Worm (Caenorhabditis elegans) whole organism, L2 larva: ENCODE measurements around the gene sri-1.

Source experiments
- C34F6.9 ChIP-seq: fragments of 150-350 bp; optimal IDR thresholded peaks from 2 replicates; lab custom pipeline; 2014; ENCODE audit warnings: missing biosample characterization, missing genetic modification characterization
- ZK546.5 ChIP-seq: sonication (generic microtip); optimal IDR thresholded peaks from 2 replicates; lab custom pipeline; 2017; ENCODE audit warnings: missing biosample characterization, missing genetic modification characterization
- alr-1 ChIP-seq: fragments of 150-350 bp; optimal IDR thresholded peaks from 2 replicates; lab custom pipeline; 2014; ENCODE audit warnings: missing biosample characterization, missing genetic modification characterization
- aly-2 ChIP-seq: fragments of 150-350 bp; optimal IDR thresholded peaks from 2 replicates; lab custom pipeline; 2014; ENCODE audit warnings: missing biosample characterization, missing genetic modification characterization
- ama-1 ChIP-seq: fragments of 150-350 bp; optimal IDR thresholded peaks from 2 replicates; lab custom pipeline; 2018; ENCODE audit warnings: inconsistent platforms
- ceh-82 ChIP-seq: fragments of 150-350 bp; optimal IDR thresholded peaks from 2 replicates; lab custom pipeline; 2014; ENCODE audit warnings: missing biosample characterization, missing genetic modification characterization
- crh-2 ChIP-seq: sonication (generic microtip); optimal IDR thresholded peaks from 2 replicates; lab custom pipeline; 2017; ENCODE audit warnings: missing biosample characterization, missing genetic modification characterization
- dmd-4 ChIP-seq: sonication (generic microtip); optimal IDR thresholded peaks from 2 replicates; lab custom pipeline; 2017; ENCODE audit warnings: missing biosample characterization, missing genetic modification characterization
- egl-27 ChIP-seq: sonication (generic microtip); optimal IDR thresholded peaks from 3 replicates; lab custom pipeline; 2017; ENCODE audit warnings: missing biosample characterization, missing genetic modification reagents, missing genetic modification characterization
- elt-3 ChIP-seq: sonication (generic microtip); optimal IDR thresholded peaks from 2 replicates; lab custom pipeline; 2017; ENCODE audit warnings: missing biosample characterization, missing genetic modification characterization
- fos-1 ChIP-seq: fragments of 150-350 bp; optimal IDR thresholded peaks from 2 replicates; lab custom pipeline; 2014; ENCODE audit warnings: missing biosample characterization, missing genetic modification characterization
- lin-11 ChIP-seq: fragments of 150-350 bp; sonication (generic microtip); optimal IDR thresholded peaks from 2 replicates; lab custom pipeline; 2014; ENCODE audit warnings: missing biosample characterization, missing genetic modification characterization, inconsistent platforms, mixed read lengths
- lin-13 ChIP-seq: fragments of 150-350 bp; optimal IDR thresholded peaks from 2 replicates; lab custom pipeline; 2014; ENCODE audit warnings: missing biosample characterization, missing genetic modification reagents, missing genetic modification characterization
- lsy-2 ChIP-seq, 2 experiments: fragments of 150-350 bp in 1 of 2; sonication (generic microtip) in 1 of 2; optimal IDR thresholded peaks; 2 replicates each; lab custom pipeline; 2014 to 2017; ENCODE audit warnings: missing biosample characterization in 2 of 2, missing genetic modification characterization in 2 of 2
- mab-5 ChIP-seq: fragments of 150-350 bp; optimal IDR thresholded peaks from 2 replicates; lab custom pipeline; 2014; ENCODE audit warnings: missing biosample characterization, missing genetic modification characterization
- mbf-1 ChIP-seq: sonication (generic microtip); optimal IDR thresholded peaks from 2 replicates; lab custom pipeline; 2017; ENCODE audit warnings: missing biosample characterization, missing genetic modification characterization
- mdl-1 ChIP-seq, 2 experiments: fragments of 150-350 bp in 1 of 2; sonication (generic microtip) in 1 of 2; optimal IDR thresholded peaks; 2 replicates each; lab custom pipeline; 2017; ENCODE audit warnings: missing biosample characterization in 2 of 2, missing genetic modification characterization in 2 of 2
- nhr-10 ChIP-seq: sonication (generic microtip); optimal IDR thresholded peaks from 2 replicates; lab custom pipeline; 2017; ENCODE audit warnings: missing biosample characterization, missing genetic modification characterization
- nhr-21 ChIP-seq: fragments of 150-350 bp; optimal IDR thresholded peaks from 2 replicates; lab custom pipeline; 2014; ENCODE audit warnings: missing biosample characterization, missing genetic modification characterization
- nhr-23 ChIP-seq: fragments of 150-350 bp; optimal IDR thresholded peaks from 2 replicates; lab custom pipeline; 2014; ENCODE audit warnings: missing biosample characterization, missing genetic modification reagents, missing genetic modification characterization
- nhr-237 ChIP-seq: fragments of 150-350 bp; optimal IDR thresholded peaks from 2 replicates; lab custom pipeline; 2014; ENCODE audit warnings: missing biosample characterization, missing genetic modification characterization
- nhr-77 ChIP-seq: fragments of 150-350 bp; optimal IDR thresholded peaks from 2 replicates; lab custom pipeline; 2014; ENCODE audit warnings: missing biosample characterization, missing genetic modification characterization
- skn-1 ChIP-seq: sonication (generic microtip); optimal IDR thresholded peaks from 2 replicates; lab custom pipeline; 2017; ENCODE audit warnings: missing biosample characterization, missing genetic modification characterization
- sma-3 ChIP-seq: sonication (generic microtip); optimal IDR thresholded peaks from 2 replicates; lab custom pipeline; 2016; ENCODE audit warnings: missing genetic modification reagents, missing genetic modification characterization, missing compliant biosample characterization
- snpc-4 ChIP-seq: fragments of 150-350 bp; optimal IDR thresholded peaks from 2 replicates; lab custom pipeline; 2014; ENCODE audit warnings: missing biosample characterization, missing genetic modification characterization
- unc-39 ChIP-seq: fragments of 150-350 bp; optimal IDR thresholded peaks from 2 replicates; lab custom pipeline; 2014; ENCODE audit warnings: missing biosample characterization, missing genetic modification characterization
- unc-55 ChIP-seq: fragments of 150-350 bp; sonication (generic microtip); optimal IDR thresholded peaks from 3 replicates; lab custom pipeline; 2014; ENCODE audit warnings: missing biosample characterization, missing genetic modification reagents, missing genetic modification characterization
- zag-1 ChIP-seq: fragments of 150-350 bp; optimal IDR thresholded peaks from 2 replicates; lab custom pipeline; 2014; ENCODE audit warnings: missing biosample characterization, missing genetic modification characterization
- ztf-1 ChIP-seq: fragments of 200-800 bp; sonication (Bioruptor generic); conservative IDR thresholded peaks from 2 replicates; pipeline ENCODE4 v1.3.6; 2022; ENCODE audit warnings: missing genetic modification characterization, missing compliant biosample characterization

sri-1 gene

ce11 chrV:15922979-15923378 is 44.5 kb downstream of the sri-1 start, which contains the start of gene F35E8.13:
F35E8.13 (plus strand) TSS chrV:15923279.
- TF ChIP-seq ama-1 (lab: Kevin White, UChicago) (no peak), ztf-1 (GFP tag; lab: Robert Waterston, UW) (no peak), fos-1 (tag; lab: Kevin White, UChicago) (no peak), C34F6.9 (tag; lab: Kevin White, UChicago) (no peak), mab-5 (no peak), lin-11 (no peak), lsy-2 (tag; optimal IDR thresholded peaks at IDR 0.05; lab: Kevin White, UChicago) (no peak), aly-2 (tag; lab: Kevin White, UChicago) (no peak), lin-13 (no peak), zag-1 (tag; lab: Kevin White, UChicago) (no peak), skn-1 (tag; lab: Kevin White, UChicago) (no peak), unc-39 (tag; lab: Kevin White, UChicago) (no peak)

- TF ChIP-seq lsy-2 (tag; optimal IDR thresholded peaks at IDR 0.05; lab: Kevin White, UChicago) (no peak), nhr-23 (no peak), ZK546.5 (no peak), alr-1 (tag; lab: Kevin White, UChicago) (no peak), dmd-4 (tag; lab: Kevin White, UChicago) (no peak), mdl-1 (tag; optimal IDR thresholded peaks at IDR 0.05; lab: Kevin White, UChicago) (no peak), nhr-237 (tag; lab: Kevin White, UChicago) (no peak), crh-2 (tag; lab: Kevin White, UChicago) (no peak), nhr-21 (tag; lab: Kevin White, UChicago) (no peak), lin-11 (no peak), sma-3 (no peak), mbf-1 (tag; lab: Kevin White, UChicago) (no peak), unc-39 (tag; lab: Kevin White, UChicago) (no peak), nhr-10 (no peak), nhr-77 (tag; lab: Kevin White, UChicago) (no peak), unc-55 (GFP tag; lab: Kevin White, UChicago) (no peak), egl-27 (tag; lab: Kevin White, UChicago) (no peak), mab-5 (no peak)
Measured at ce11 chrV:15921102-15921501, 46.3 kb downstream of the sri-1 start, which contains the start of gene cdr-1. cdr-1 (plus strand) TSS chrV:15921309.

DNA sequence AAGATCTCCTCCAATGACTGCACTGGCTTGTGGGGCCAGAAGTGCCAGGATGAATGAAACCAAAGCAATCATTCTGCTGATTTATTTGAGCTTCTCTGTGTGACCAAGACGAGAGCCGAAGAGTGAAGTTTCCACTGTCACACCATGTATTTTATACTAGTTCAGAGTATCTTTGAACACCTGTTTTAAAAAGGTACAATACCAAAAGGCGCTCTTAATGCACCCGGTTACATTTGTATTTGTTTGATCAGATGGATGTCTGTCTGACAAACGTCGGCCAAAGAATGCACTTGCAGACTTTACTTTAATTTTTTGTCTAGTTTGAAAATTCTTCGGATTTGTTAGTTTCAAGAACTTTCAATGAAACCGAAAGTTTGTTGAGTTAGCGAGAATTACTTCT is 47.2 kb downstream of the sri-1 start, which contains the start of gene F35E8.10:
Gene F35E8.10 (minus strand): TSS at position 101 of the 400 bp plus-strand sequence.
- TF ChIP-seq lsy-2 (tag; optimal IDR thresholded peaks at IDR 0.05; lab: Kevin White, UChicago): no peak
- TF ChIP-seq elt-3: no peak
- TF ChIP-seq, all 48 proteins: peak for 0

- TF ChIP-seq ceh-82: no peak
- TF ChIP-seq snpc-4: no peak
- TF ChIP-seq unc-55 (GFP tag; lab: Kevin White, UChicago): no peak
- TF ChIP-seq, all 48 proteins: peak for 0
Measured at ce11 chrV:15917458-15917857, 50.0 kb downstream of the sri-1 start, which contains the start of gene F35E8.9. F35E8.9 (minus strand) TSS chrV:15917558.
